Worm (Caenorhabditis elegans): ENCODE results near the gene nspg-13.

Gene nspg-13

DNA sequence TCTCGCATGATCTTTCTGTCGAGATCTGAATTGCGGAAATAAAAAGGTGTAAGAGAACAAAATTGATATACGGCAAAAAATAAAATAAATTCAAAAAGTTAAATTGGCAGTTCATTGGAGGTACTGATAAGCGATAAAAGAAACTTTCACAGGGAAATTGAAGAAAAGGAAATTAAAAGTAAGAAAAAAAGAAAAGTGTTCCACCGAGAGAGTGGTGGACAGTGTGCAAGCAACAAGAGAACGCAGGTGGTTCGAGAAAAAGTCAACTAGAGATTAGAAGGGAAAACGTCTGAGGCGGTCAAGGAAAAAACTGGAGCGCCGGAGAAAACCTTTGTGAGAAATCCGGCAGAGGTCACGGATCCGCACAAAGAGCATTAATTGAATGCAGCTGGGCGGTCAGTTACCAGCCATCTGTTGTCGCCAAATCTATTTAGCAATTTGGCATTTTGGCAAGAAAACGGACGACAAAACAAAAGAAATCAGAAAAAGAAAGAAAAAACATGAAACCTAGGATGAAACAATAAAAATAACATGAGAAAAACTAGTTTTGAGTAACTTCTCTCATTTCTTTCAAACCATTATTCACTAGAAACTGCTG lies 11.5 kb upstream of the nspg-13 start, which contains the start of gene mtm-5 (continued):
- TF ChIP-seq zfp-3 (GFP tag; conservative IDR thresholded peaks at IDR 0.05) (no peak), nhr-28 (tag; optimal IDR thresholded peaks at IDR 0.05) (peak; percentile 57), madf-5 (GFP tag; IDR thresholded peaks at IDR 0.05) (no peak), ZK546.5 (tag; optimal IDR thresholded peaks at IDR 0.05) (no peak), F37D6.2 (tag; optimal IDR thresholded peaks at IDR 0.05) (no peak), dve-1 (tag; optimal IDR thresholded peaks at IDR 0.05; ENCODE audit: insufficient read depth) (peak; percentile 57), nhr-48 (tag; optimal IDR thresholded peaks at IDR 0.05) (no peak), nhr-237 (tag; optimal IDR thresholded peaks at IDR 0.05) (no peak), daf-8 (GFP tag; IDR thresholded peaks at IDR 0.05) (no peak), nhr-76 (tag; optimal IDR thresholded peaks at IDR 0.05) (no peak), ceh-28 (tag; optimal IDR thresholded peaks at IDR 0.05) (no peak), F10B5.3 (tag; optimal IDR thresholded peaks at IDR 0.05) (no peak), lin-29 (GFP tag; IDR thresholded peaks at IDR 0.05) (no peak)

ce11 chrX:5244041-5244440 lies 11.0 kb upstream of the nspg-13 start, which contains the start of gene Y34B4A.7:
Gene Y34B4A.7 (plus strand): TSS chrX:5244337.
- TF ChIP-seq ceh-82 (tag; optimal IDR thresholded peaks at IDR 0.05): no peak
- no peak for TF ChIP-seq mdt-29 (GFP tag; IDR thresholded peaks at IDR 0.05)
- no peak for TF ChIP-seq Y75B8A.6 (GFP tag; IDR thresholded peaks at IDR 0.05)
- TF ChIP-seq dmd-9 (GFP tag; IDR thresholded peaks at IDR 0.05): no peak
- TF ChIP-seq tag-97 (GFP tag; IDR thresholded peaks at IDR 0.05): no peak
- TF ChIP-seq T26A8.4 (GFP tag; IDR thresholded peaks at IDR 0.05): peak; percentile 11; the same call in 1 of the 2 replicates
- TF ChIP-seq ceh-28 (tag; optimal IDR thresholded peaks at IDR 0.05): no peak
- peak; percentile 15; the same call in 1 of the 2 replicates for TF ChIP-seq dmd-6 (GFP tag; IDR thresholded peaks at IDR 0.05)
- TF ChIP-seq cey-2 (tag; optimal IDR thresholded peaks at IDR 0.05; ENCODE audit: borderline replicate concordance, insufficient read depth): no peak
- no peak for TF ChIP-seq daf-19 (GFP tag; conservative IDR thresholded peaks at IDR 0.05)
- no peak for TF ChIP-seq ZK546.5 (tag; optimal IDR thresholded peaks at IDR 0.05)
- TF ChIP-seq daf-16 (GFP tag; optimal IDR thresholded peaks at IDR 0.05): peak in 1 of 2 experiments; percentile 15
- TF ChIP-seq daf-16 (tag; optimal IDR thresholded peaks at IDR 0.05): peak; percentile 12
- no peak for TF ChIP-seq zfp-2 (tag; optimal IDR thresholded peaks at IDR 0.05)
- TF ChIP-seq ceh-20 (GFP tag; IDR thresholded peaks at IDR 0.05): no peak
- TF ChIP-seq R02D3.7 (tag; optimal IDR thresholded peaks at IDR 0.05): no peak
- no peak for TF ChIP-seq lin-39 (tag; optimal IDR thresholded peaks at IDR 0.05)
- TF ChIP-seq F37D6.2 (tag; optimal IDR thresholded peaks at IDR 0.05): peak; percentile 22
- TF ChIP-seq pha-4 (GFP tag; IDR thresholded peaks at IDR 0.05): no peak
- TF ChIP-seq pha-4 (tag; optimal IDR thresholded peaks at IDR 0.05): no peak
- TF ChIP-seq lin-38 (GFP tag; IDR thresholded peaks at IDR 0.05): no peak
- peak; percentile 65 for TF ChIP-seq dpl-1 (GFP tag; optimal IDR thresholded peaks at IDR 0.05)
- peak; percentile 41 for TF ChIP-seq zip-2 (tag; optimal IDR thresholded peaks at IDR 0.05)
- TF ChIP-seq lin-29 (GFP tag; IDR thresholded peaks at IDR 0.05): 0 out of 2 replicates have a peak, but pooled peaks have one; percentile 26
- no peak for TF ChIP-seq egl-43 (GFP tag; IDR thresholded peaks at IDR 0.05)
- no peak for TF ChIP-seq ceh-44 (GFP tag; IDR thresholded peaks at IDR 0.05)
- TF ChIP-seq hlh-11 (tag; optimal IDR thresholded peaks at IDR 0.05): peak; percentile 71
- peak; percentile 77 for TF ChIP-seq mes-2 (tag; optimal IDR thresholded peaks at IDR 0.05; ENCODE audit: poor library complexity, severe bottlenecking)
- peak; percentile 57; the same call in 1 of the 2 replicates for TF ChIP-seq ctbp-1 (GFP tag; IDR thresholded peaks at IDR 0.05)
- peak in 1 of 2 experiments; percentile 14 for TF ChIP-seq hif-1 (tag; optimal IDR thresholded peaks at IDR 0.05)
- peak; percentile 44 for TF ChIP-seq nhr-102 (tag; optimal IDR thresholded peaks at IDR 0.05)
- peak; percentile 93 for TF ChIP-seq mep-1 (tag; optimal IDR thresholded peaks at IDR 0.05)
- TF ChIP-seq Y48G9A.11 (GFP tag; IDR thresholded peaks at IDR 0.05): no peak
- no peak for TF ChIP-seq ces-1 (GFP tag; optimal IDR thresholded peaks at IDR 0.05)
- TF ChIP-seq nhr-6 (tag; optimal IDR thresholded peaks at IDR 0.05): peak; percentile 8
- no peak for TF ChIP-seq F44E2.7 (GFP tag; IDR thresholded peaks at IDR 0.05)
- peak; percentile 67 for TF ChIP-seq hmg-1.1 (GFP tag; IDR thresholded peaks at IDR 0.05)
- TF ChIP-seq spr-3 (GFP tag; optimal IDR thresholded peaks at IDR 0.05): no peak
- TF ChIP-seq tra-1 (GFP tag; IDR thresholded peaks at IDR 0.05): 0 out of 2 replicates have a peak, but pooled peaks have one; percentile 26
- TF ChIP-seq unc-39 (tag; optimal IDR thresholded peaks at IDR 0.05): no peak
